Fruit fly (Drosophila melanogaster): ENCODE data around the gene CG7990.

- TF ChIP-seq CG9948 (tag; optimal IDR thresholded peaks at IDR 0.05) (peak; percentile 62), CG10348 (GFP tag; IDR thresholded peaks at IDR 0.05) (no peak), EcR (GFP tag; optimal IDR thresholded peaks at IDR 0.05) (peak; percentile 72), CG17806 (tag; optimal IDR thresholded peaks at IDR 0.05) (peak; percentile 65), Pif1A (GFP tag; optimal IDR thresholded peaks at IDR 0.05) (peak; percentile 75), Ets98B (GFP tag; IDR thresholded peaks at IDR 0.05) (peak; percentile 80), fd96Ca (GFP tag; IDR thresholded peaks at IDR 0.05) (peak; percentile 85; the same call in 2 of the 3 replicates), D1 (tag; optimal IDR thresholded peaks at IDR 0.05) (peak; percentile 13), CG8159 (tag; optimal IDR thresholded peaks at IDR 0.05) (peak; percentile 70), CG13204 (GFP tag; optimal IDR thresholded peaks at IDR 0.05) (peak; percentile 65)
Observed at dm6 chrX:19187624-19188085, 14.1 kb downstream of the CG7990 start, which contains the start of gene Mec2.

All from whole organism, pupa.